Fruit fly (Drosophila melanogaster): Measurements from ENCODE around the gene CG9616.

dm6 chr3R:14259821-14260220 lies 14.6 kb upstream of the CG9616 start, which contains the start of gene MetRS-m:
- TF ChIP-seq CTCF (optimal IDR thresholded peaks at IDR 0.05): no peak
- TF ChIP-seq CG8478 (optimal IDR thresholded peaks at IDR 0.05): no peak
